Worm (Caenorhabditis elegans) whole organism, young adult: ENCODE measurements around the gene T01B7.9.
A peak's percentile ranks its signal among the peaks of the same experiment; 100 is the strongest.

Experiments
- B0035.1 ChIP-seq: sonication (generic microtip); optimal IDR thresholded peaks from 2 replicates; lab custom pipeline; 2016; ENCODE audit warnings: missing genetic modification characterization, mild to moderate bottlenecking, missing compliant biosample characterization, missing genotype, missing genetic modification reagents
- F22D6.2 ChIP-seq: sonication (generic microtip); optimal IDR thresholded peaks from 2 replicates; lab custom pipeline; 2016; ENCODE audit warnings: mild to moderate bottlenecking, missing genetic modification characterization, missing compliant biosample characterization
- F49E8.2 ChIP-seq: sonication (generic microtip); optimal IDR thresholded peaks from 3 replicates; lab custom pipeline; 2017; ENCODE audit warnings: missing genetic modification characterization, mild to moderate bottlenecking, missing compliant biosample characterization, antibody characterized with exemption, moderate library complexity; ENCODE audit not compliant: insufficient read depth
- F52B5.7 ChIP-seq: sonication (generic microtip); optimal IDR thresholded peaks from 2 replicates; lab custom pipeline; 2016; ENCODE audit warnings: mild to moderate bottlenecking, missing genetic modification characterization, missing compliant biosample characterization
- F55B11.4 ChIP-seq: sonication (generic microtip); optimal IDR thresholded peaks from 2 replicates; lab custom pipeline; 2016; ENCODE audit warnings: missing compliant biosample characterization, missing genetic modification characterization, borderline replicate concordance; ENCODE audit not compliant: insufficient read depth
- F57C9.4 ChIP-seq: sonication (generic microtip); optimal IDR thresholded peaks from 2 replicates; lab custom pipeline; 2017; ENCODE audit warnings: mild to moderate bottlenecking, missing genetic modification characterization, missing compliant biosample characterization
- K11D2.4 ChIP-seq: fragments of 200-800 bp; sonication (Bioruptor generic); IDR thresholded peaks from 2 replicates; pipeline ENCODE4 v1.3.6; 2022; ENCODE audit warnings: missing genetic modification reagents, missing genetic modification characterization, missing compliant biosample characterization
- K12H6.12 ChIP-seq: fragments of 200-800 bp; sonication (Bioruptor generic); optimal IDR thresholded peaks from 2 replicates; lab custom pipeline; 2018; ENCODE audit warnings: mild to moderate bottlenecking, missing genetic modification characterization, missing compliant biosample characterization
- T07F8.4 ChIP-seq: sonication (generic microtip); optimal IDR thresholded peaks from 2 replicates; lab custom pipeline; 2016; ENCODE audit warnings: mild to moderate bottlenecking, missing genetic modification characterization, moderate library complexity, missing compliant biosample characterization
- Y53G8AR.9 ChIP-seq: fragments of 200-800 bp; sonication (Bioruptor generic); conservative IDR thresholded peaks from 2 replicates; pipeline ENCODE4 v1.3.6; 2022; ENCODE audit warnings: missing genetic modification reagents, missing genetic modification characterization, missing compliant biosample characterization
- Y67H2A.10 ChIP-seq: fragments of 200-800 bp; sonication (Bioruptor generic); conservative IDR thresholded peaks from 2 replicates; pipeline ENCODE4 v1.3.6; 2022; ENCODE audit warnings: missing genetic modification reagents, missing genetic modification characterization, missing compliant biosample characterization
- Y95B8A.8 ChIP-seq: fragments of 200-800 bp; sonication (Bioruptor generic); IDR thresholded peaks from 2 replicates; pipeline ENCODE4 v1.3.6; 2022; ENCODE audit warnings: missing genetic modification reagents, missing genetic modification characterization, missing compliant biosample characterization
- akir-1 ChIP-seq: fragments of 200-800 bp; sonication (Bioruptor generic); optimal IDR thresholded peaks from 2 replicates; lab custom pipeline; 2018; ENCODE audit warnings: mild to moderate bottlenecking, missing genetic modification characterization, moderate library complexity, missing compliant biosample characterization
- aptf-3 ChIP-seq: fragments of 200-800 bp; sonication (Bioruptor generic); IDR thresholded peaks from 2 replicates; pipeline ENCODE4 v1.3.6; 2022; ENCODE audit warnings: missing genetic modification characterization, missing compliant biosample characterization
- attf-3 ChIP-seq: fragments of 200-800 bp; sonication (Bioruptor generic); conservative IDR thresholded peaks from 2 replicates; pipeline ENCODE4 v1.3.6; 2022; ENCODE audit warnings: missing genetic modification reagents, missing genetic modification characterization, missing compliant biosample characterization
- attf-5 ChIP-seq: fragments of 200-800 bp; sonication (Bioruptor generic); optimal IDR thresholded peaks from 2 replicates; lab custom pipeline; 2018; ENCODE audit warnings: mild to moderate bottlenecking, missing genetic modification characterization, missing compliant biosample characterization
- attf-6 ChIP-seq: fragments of 200-800 bp; sonication (Bioruptor generic); IDR thresholded peaks from 2 replicates; pipeline ENCODE4 v1.3.6; 2022; ENCODE audit warnings: missing genetic modification reagents, missing genetic modification characterization, missing compliant biosample characterization
- ccch-3 ChIP-seq: fragments of 200-800 bp; sonication (Bioruptor generic); optimal IDR thresholded peaks from 2 replicates; lab custom pipeline; 2018; ENCODE audit warnings: mild to moderate bottlenecking, missing genetic modification characterization, missing compliant biosample characterization
- cebp-2 ChIP-seq: fragments of 200-800 bp; sonication (Bioruptor generic); IDR thresholded peaks from 2 replicates; pipeline ENCODE4 v1.3.6; 2022; ENCODE audit warnings: missing genetic modification characterization, missing compliant biosample characterization
- ceh-27 ChIP-seq: fragments of 200-800 bp; sonication (Bioruptor generic); optimal IDR thresholded peaks from 2 replicates; lab custom pipeline; 2018; ENCODE audit warnings: mild to moderate bottlenecking, missing genetic modification characterization, moderate library complexity, missing compliant biosample characterization
- ceh-40 ChIP-seq: fragments of 200-800 bp; sonication (Bioruptor generic); IDR thresholded peaks from 2 replicates; pipeline ENCODE4 v1.3.6; 2022; ENCODE audit warnings: missing genetic modification characterization, missing compliant biosample characterization
- ceh-58 ChIP-seq: fragments of 200-800 bp; sonication (Bioruptor generic); IDR thresholded peaks from 2 replicates; pipeline ENCODE4 v1.3.6; 2022; ENCODE audit warnings: missing genetic modification characterization, missing compliant biosample characterization
- ceh-91 ChIP-seq: fragments of 200-800 bp; sonication (Bioruptor generic); IDR thresholded peaks from 2 replicates; pipeline ENCODE4 v1.3.6; 2022; ENCODE audit warnings: missing genetic modification reagents, missing genetic modification characterization, missing compliant biosample characterization
- die-1 ChIP-seq: sonication (generic microtip); optimal IDR thresholded peaks from 2 replicates; lab custom pipeline; 2016; ENCODE audit warnings: missing genotype, mild to moderate bottlenecking, missing genetic modification characterization, missing compliant biosample characterization
- dox-1 ChIP-seq: fragments of 200-800 bp; sonication (Bioruptor generic); IDR thresholded peaks from 2 replicates; pipeline ENCODE4 v1.3.6; 2022; ENCODE audit warnings: missing genetic modification reagents, missing genetic modification characterization, missing compliant biosample characterization
- dpl-1 ChIP-seq: fragments of 150-350 bp; optimal IDR thresholded peaks from 2 replicates; lab custom pipeline; 2014; ENCODE audit warnings: missing biosample characterization, missing genetic modification reagents, missing genetic modification characterization
- gei-17 ChIP-seq: fragments of 200-800 bp; sonication (Bioruptor generic); optimal IDR thresholded peaks from 2 replicates; lab custom pipeline; 2018; ENCODE audit warnings: mild to moderate bottlenecking, missing genetic modification characterization, missing compliant biosample characterization
- let-526 ChIP-seq: fragments of 200-800 bp; sonication (Bioruptor generic); IDR thresholded peaks from 2 replicates; pipeline ENCODE4 v1.3.6; 2022; ENCODE audit warnings: missing genetic modification reagents, missing genetic modification characterization, missing compliant biosample characterization
- let-607 ChIP-seq, 2 experiments: fragments of 200-800 bp in 1 of 2; sonication (Bioruptor generic) in 1 of 2; sonication (generic microtip) in 1 of 2; optimal IDR thresholded peaks; 2 replicates each; lab custom pipeline; 2016 to 2018; ENCODE audit warnings: mild to moderate bottlenecking in 2 of 2, missing compliant biosample characterization in 2 of 2, missing genetic modification characterization in 2 of 2, moderate library complexity in 2 of 2, missing genotype in 1 of 2
- lin-35 ChIP-seq, 3 experiments: fragments of 150-350 bp in 2 of 3; sonication (generic microtip) in 1 of 3; optimal IDR thresholded peaks; 2 replicates each; lab custom pipeline; 2014 to 2018; ENCODE audit warnings: missing biosample characterization in 3 of 3, missing genetic modification characterization in 3 of 3, missing genetic modification reagents in 3 of 3
- madf-6 ChIP-seq: fragments of 200-800 bp; sonication (Bioruptor generic); IDR thresholded peaks from 2 replicates; pipeline ENCODE4 v1.3.6; 2022; ENCODE audit warnings: missing genetic modification reagents, missing genetic modification characterization, missing compliant biosample characterization
- madf-8 ChIP-seq: fragments of 200-800 bp; sonication (Bioruptor generic); conservative IDR thresholded peaks from 2 replicates; pipeline ENCODE4 v1.3.6; 2022; ENCODE audit warnings: missing genetic modification reagents, missing genetic modification characterization, missing compliant biosample characterization
- mes-4 ChIP-seq: sonication (generic microtip); optimal IDR thresholded peaks from 2 replicates; lab custom pipeline; 2016; ENCODE audit warnings: missing genotype, missing genetic modification characterization, missing compliant biosample characterization
- mxl-1 ChIP-seq: sonication (generic microtip); optimal IDR thresholded peaks from 2 replicates; lab custom pipeline; 2016; ENCODE audit warnings: missing genetic modification characterization, missing compliant biosample characterization
- nfyb-1 ChIP-seq: fragments of 200-800 bp; sonication (Bioruptor generic); IDR thresholded peaks from 2 replicates; pipeline ENCODE4 v1.3.6; 2022; ENCODE audit warnings: missing genetic modification reagents, missing genetic modification characterization, missing compliant biosample characterization
- nhr-120 ChIP-seq: fragments of 200-800 bp; sonication (Bioruptor generic); IDR thresholded peaks from 2 replicates; pipeline ENCODE4 v1.3.6; 2022; ENCODE audit warnings: missing genetic modification characterization, missing compliant biosample characterization
- nhr-179 ChIP-seq: sonication (generic microtip); optimal IDR thresholded peaks from 2 replicates; lab custom pipeline; 2016; ENCODE audit warnings: mild to moderate bottlenecking, missing genetic modification characterization, missing compliant biosample characterization
- nhr-80 ChIP-seq: sonication (generic microtip); optimal IDR thresholded peaks from 2 replicates; lab custom pipeline; 2016; ENCODE audit warnings: missing genetic modification characterization, missing compliant biosample characterization
- nhr-90 ChIP-seq: sonication (generic microtip); optimal IDR thresholded peaks from 2 replicates; lab custom pipeline; 2016; ENCODE audit warnings: missing genotype, mild to moderate bottlenecking, missing genetic modification characterization, missing compliant biosample characterization
- rpc-1 ChIP-seq, 2 experiments: fragments of 150-350 bp in 1 of 2; sonication (generic microtip) in 1 of 2; optimal IDR thresholded peaks; 2 replicates each; lab custom pipeline; 2014 to 2018; ENCODE audit warnings: missing biosample characterization in 1 of 2, missing genetic modification characterization in 1 of 2, missing genetic modification reagents in 1 of 2, missing genotype in 1 of 2
- snpc-4 ChIP-seq, 5 experiments: fragments of 150-350 bp in 1 of 5; sonication (generic microtip) in 4 of 5; optimal IDR thresholded peaks; 2 replicates each; lab custom pipeline; 2014 to 2018; ENCODE audit warnings: missing genetic modification characterization in 5 of 5, missing biosample characterization in 3 of 5, antibody characterized with exemption in 2 of 5, mild to moderate bottlenecking in 2 of 5, missing compliant biosample characterization in 2 of 5, missing genotype in 2 of 5, moderate library complexity in 2 of 5, missing genetic modification reagents in 1 of 5
- sptf-2 ChIP-seq: fragments of 200-800 bp; sonication (Bioruptor generic); optimal IDR thresholded peaks from 2 replicates; lab custom pipeline; 2018; ENCODE audit warnings: mild to moderate bottlenecking, missing genetic modification characterization, missing compliant biosample characterization
- tbx-9 ChIP-seq: sonication (generic microtip); optimal IDR thresholded peaks from 2 replicates; lab custom pipeline; 2016; ENCODE audit warnings: borderline replicate concordance, missing genetic modification characterization, inconsistent platforms, missing compliant biosample characterization
- zim-3 ChIP-seq: sonication (generic microtip); optimal IDR thresholded peaks from 2 replicates; lab custom pipeline; 2017; ENCODE audit warnings: mild to moderate bottlenecking, missing genetic modification characterization, moderate library complexity, missing compliant biosample characterization
- ztf-18 ChIP-seq: sonication (generic microtip); optimal IDR thresholded peaks from 2 replicates; lab custom pipeline; 2016; ENCODE audit warnings: missing genotype, mild to moderate bottlenecking, missing genetic modification characterization, missing compliant biosample characterization
- ztf-28 ChIP-seq: fragments of 200-800 bp; sonication (Bioruptor generic); IDR thresholded peaks from 2 replicates; pipeline ENCODE4 v1.3.6; 2022; ENCODE audit warnings: missing genetic modification reagents, missing genetic modification characterization, missing compliant biosample characterization

The T01B7.9 gene

ce11 chrII:8747246-8747938, 20.8 kb upstream of the T01B7.9 start:
- TF ChIP-seq F49E8.2 (tag; lab: Kevin White, UChicago) = no peak
- peak; percentile 51 for TF ChIP-seq let-526 (GFP tag; lab: Robert Waterston, UW)
- TF ChIP-seq ceh-40 (GFP tag; lab: Robert Waterston, UW) = peak; percentile 55; the same call in 1 of the 2 replicates
- TF ChIP-seq T07F8.4 = peak; percentile 6
- TF ChIP-seq madf-6 (GFP tag; lab: Robert Waterston, UW) = peak; percentile 32; the same call in 1 of the 2 replicates
- no peak for TF ChIP-seq ceh-27 (GFP tag; lab: Kevin White, UChicago)
- TF ChIP-seq mxl-1 = peak; percentile 63
- peak; percentile 75 for TF ChIP-seq dox-1
- peak; percentile 36; the same call in 1 of the 2 replicates for TF ChIP-seq ceh-58 (GFP tag; lab: Robert Waterston, UW)
- no peak for TF ChIP-seq ceh-91 (GFP tag; lab: Robert Waterston, UW)
- TF ChIP-seq B0035.1 (tag; lab: Kevin White, UChicago) = peak; percentile 62
- TF ChIP-seq Y67H2A.10 = no peak
- peak; percentile 59 for TF ChIP-seq nhr-80
- no peak for TF ChIP-seq zim-3 (tag; lab: Kevin White, UChicago)
- TF ChIP-seq lin-35 (GFP tag; optimal IDR thresholded peaks at IDR 0.05; lab: Kevin White, UChicago) = peak in 1 of 3 experiments; percentile 55
- TF ChIP-seq ztf-28 (GFP tag; lab: Robert Waterston, UW) = no peak
- no peak for TF ChIP-seq rpc-1 (optimal IDR thresholded peaks at IDR 0.05; lab: Kevin White, UChicago)
- no peak for TF ChIP-seq rpc-1 (tag; optimal IDR thresholded peaks at IDR 0.05; lab: Kevin White, UChicago)
- no peak for TF ChIP-seq snpc-4 (GFP tag; optimal IDR thresholded peaks at IDR 0.05; lab: Kevin White, UChicago)
- peak in 1 of 4 experiments; percentile 25 for TF ChIP-seq snpc-4 (tag; optimal IDR thresholded peaks at IDR 0.05; lab: Kevin White, UChicago)
- peak; percentile 63 for TF ChIP-seq aptf-3 (GFP tag; lab: Robert Waterston, UW)
- TF ChIP-seq ccch-3 = no peak
- peak; percentile 78 for TF ChIP-seq K11D2.4 (GFP tag; lab: Robert Waterston, UW)
- no peak for TF ChIP-seq madf-8 (GFP tag; lab: Robert Waterston, UW)
- TF ChIP-seq F57C9.4 (tag; lab: Kevin White, UChicago) = no peak
- peak; percentile 5 for TF ChIP-seq dpl-1 (GFP tag; lab: Kevin White, UChicago)
- TF ChIP-seq nhr-90 (tag; lab: Kevin White, UChicago) = peak; percentile 88
- TF ChIP-seq attf-5 = peak; percentile 70
- TF ChIP-seq cebp-2 (GFP tag; lab: Robert Waterston, UW) = 0 out of 2 replicates have a peak, but pooled peaks have one; percentile 23
- no peak for TF ChIP-seq sptf-2 (GFP tag; lab: Kevin White, UChicago)
- TF ChIP-seq gei-17 (GFP tag; lab: Kevin White, UChicago) = no peak
- peak; percentile 34 for TF ChIP-seq F22D6.2 (tag; lab: Kevin White, UChicago)
- peak; percentile 78 for TF ChIP-seq nfyb-1 (GFP tag; lab: Robert Waterston, UW)
- no peak for TF ChIP-seq attf-6 (GFP tag; lab: Robert Waterston, UW)
- TF ChIP-seq die-1 (tag; lab: Kevin White, UChicago) = peak; percentile 40
- TF ChIP-seq Y95B8A.8 (GFP tag; lab: Robert Waterston, UW) = peak; percentile 82; the same call in 1 of the 2 replicates
- TF ChIP-seq F52B5.7 (tag; lab: Kevin White, UChicago) = peak; percentile 85
- peak; percentile 39 to 41 for TF ChIP-seq let-607 (tag; optimal IDR thresholded peaks at IDR 0.05; lab: Kevin White, UChicago)
- TF ChIP-seq akir-1 (GFP tag; lab: Kevin White, UChicago) = peak; percentile 19
- peak; percentile 93 for TF ChIP-seq Y53G8AR.9 (GFP tag; lab: Robert Waterston, UW)
- no peak for TF ChIP-seq tbx-9 (tag; lab: Kevin White, UChicago)
- no peak for TF ChIP-seq nhr-179 (tag; lab: Kevin White, UChicago)
- peak; percentile 75 for TF ChIP-seq K12H6.12 (tag; lab: Kevin White, UChicago)
- TF ChIP-seq nhr-120 (GFP tag; lab: Robert Waterston, UW) = no peak
- no peak for TF ChIP-seq F55B11.4
- TF ChIP-seq mes-4 (tag; lab: Kevin White, UChicago) = no peak
- peak; percentile 7 for TF ChIP-seq ztf-18 (tag; lab: Kevin White, UChicago)
- no peak for TF ChIP-seq attf-3
